Fruit fly (Drosophila melanogaster) whole organism, adult: Measurements from ENCODE around the gene S.

Experiments
- CG11617 ChIP-seq: fragments of 200-800 bp; sonication (Bioruptor generic); optimal IDR thresholded peaks from 2 replicates; lab custom pipeline; 2017; ENCODE audit warnings: mild to moderate bottlenecking, missing biosample characterization, missing genetic modification reagents, missing genetic modification characterization
- CG12768 ChIP-seq: fragments of 200-800 bp; sonication (Bioruptor generic); optimal IDR thresholded peaks from 2 replicates; lab custom pipeline; 2017; ENCODE audit warnings: missing biosample characterization, missing genetic modification characterization, mild to moderate bottlenecking, moderate library complexity, missing genetic modification reagents
- CG14711 ChIP-seq: fragments of 200-800 bp; sonication (Bioruptor generic); optimal IDR thresholded peaks from 2 replicates; lab custom pipeline; 2018; ENCODE audit warnings: missing biosample characterization, mild to moderate bottlenecking, missing genetic modification characterization, moderate library complexity
- CG1620 ChIP-seq: fragments of 200-800 bp; sonication (Bioruptor generic); optimal IDR thresholded peaks from 2 replicates; lab custom pipeline; 2016; ENCODE audit warnings: missing biosample characterization, missing genetic modification characterization
- CG33017 ChIP-seq: fragments of 200-800 bp; sonication (Bioruptor generic); optimal IDR thresholded peaks from 2 replicates; lab custom pipeline; 2018; ENCODE audit warnings: missing biosample characterization, mild to moderate bottlenecking, missing genetic modification characterization, moderate library complexity
- CG5204 ChIP-seq: fragments of 200-800 bp; sonication (Bioruptor generic); optimal IDR thresholded peaks from 2 replicates; lab custom pipeline; 2016; ENCODE audit warnings: missing biosample characterization, missing genetic modification characterization
- CG7045 ChIP-seq: fragments of 200-800 bp; sonication (Bioruptor generic); optimal IDR thresholded peaks from 2 replicates; lab custom pipeline; 2017; ENCODE audit warnings: missing biosample characterization, mild to moderate bottlenecking, missing genetic modification characterization
- CG7101 ChIP-seq: fragments of 200-800 bp; sonication (Bioruptor generic); optimal IDR thresholded peaks from 2 replicates; lab custom pipeline; 2018; ENCODE audit warnings: missing biosample characterization, mild to moderate bottlenecking, missing genetic modification characterization, moderate library complexity
- Clk ChIP-seq: fragments of 200-800 bp; sonication (Bioruptor generic); optimal IDR thresholded peaks from 2 replicates; lab custom pipeline; 2017; ENCODE audit warnings: missing biosample characterization, missing genetic modification characterization
- Crg-1 ChIP-seq: fragments of 200-800 bp; sonication (Bioruptor generic); optimal IDR thresholded peaks from 2 replicates; lab custom pipeline; 2016; ENCODE audit warnings: missing biosample characterization, missing genetic modification characterization
- Hr96 ChIP-seq: fragments of 200-800 bp; sonication (Bioruptor generic); optimal IDR thresholded peaks from 2 replicates; lab custom pipeline; 2016; ENCODE audit warnings: missing biosample characterization, missing genetic modification characterization
- Mnt ChIP-seq: fragments of 200-800 bp; sonication (Bioruptor generic); optimal IDR thresholded peaks from 2 replicates; lab custom pipeline; 2016; ENCODE audit warnings: missing biosample characterization, mild to moderate bottlenecking, missing genetic modification characterization
- bab1 ChIP-seq: fragments of 200-800 bp; sonication (Bioruptor generic); optimal IDR thresholded peaks from 3 replicates; lab custom pipeline; 2019; ENCODE audit warnings: missing biosample characterization, mild to moderate bottlenecking, missing genetic modification characterization, moderate library complexity
- cic ChIP-seq: fragments of 200-800 bp; sonication (Bioruptor generic); optimal IDR thresholded peaks from 2 replicates; lab custom pipeline; 2017; ENCODE audit warnings: missing biosample characterization, mild to moderate bottlenecking, missing genetic modification characterization, moderate library complexity
- cnc ChIP-seq, 2 experiments: fragments of >200 bp; optimal IDR thresholded peaks; 2 replicates each; lab custom pipeline; 2017
- kay ChIP-seq: fragments of 200-800 bp; sonication (Bioruptor generic); peaks from one replicate; lab custom pipeline; 2016; ENCODE audit warnings: missing biosample characterization, missing genetic modification characterization, borderline replicate concordance
- ovo ChIP-seq: fragments of 200-800 bp; sonication (Bioruptor generic); optimal IDR thresholded peaks from 2 replicates; lab custom pipeline; 2016; ENCODE audit warnings: missing biosample characterization, missing genetic modification characterization
- pad ChIP-seq: fragments of 200-800 bp; sonication (Bioruptor generic); optimal IDR thresholded peaks from 3 replicates; lab custom pipeline; 2017; ENCODE audit warnings: missing biosample characterization, missing genetic modification characterization, mild to moderate bottlenecking, moderate library complexity, missing genetic modification reagents
- tj ChIP-seq: fragments of 200-800 bp; sonication (Bioruptor generic); optimal IDR thresholded peaks from 3 replicates; lab custom pipeline; 2017; ENCODE audit warnings: missing biosample characterization, mild to moderate bottlenecking, missing genetic modification characterization, moderate library complexity
- toe ChIP-seq: fragments of 200-800 bp; sonication (Bioruptor generic); optimal IDR thresholded peaks from 2 replicates; lab custom pipeline; 2016; ENCODE audit warnings: missing biosample characterization, missing genetic modification characterization

Gene S

DNA sequence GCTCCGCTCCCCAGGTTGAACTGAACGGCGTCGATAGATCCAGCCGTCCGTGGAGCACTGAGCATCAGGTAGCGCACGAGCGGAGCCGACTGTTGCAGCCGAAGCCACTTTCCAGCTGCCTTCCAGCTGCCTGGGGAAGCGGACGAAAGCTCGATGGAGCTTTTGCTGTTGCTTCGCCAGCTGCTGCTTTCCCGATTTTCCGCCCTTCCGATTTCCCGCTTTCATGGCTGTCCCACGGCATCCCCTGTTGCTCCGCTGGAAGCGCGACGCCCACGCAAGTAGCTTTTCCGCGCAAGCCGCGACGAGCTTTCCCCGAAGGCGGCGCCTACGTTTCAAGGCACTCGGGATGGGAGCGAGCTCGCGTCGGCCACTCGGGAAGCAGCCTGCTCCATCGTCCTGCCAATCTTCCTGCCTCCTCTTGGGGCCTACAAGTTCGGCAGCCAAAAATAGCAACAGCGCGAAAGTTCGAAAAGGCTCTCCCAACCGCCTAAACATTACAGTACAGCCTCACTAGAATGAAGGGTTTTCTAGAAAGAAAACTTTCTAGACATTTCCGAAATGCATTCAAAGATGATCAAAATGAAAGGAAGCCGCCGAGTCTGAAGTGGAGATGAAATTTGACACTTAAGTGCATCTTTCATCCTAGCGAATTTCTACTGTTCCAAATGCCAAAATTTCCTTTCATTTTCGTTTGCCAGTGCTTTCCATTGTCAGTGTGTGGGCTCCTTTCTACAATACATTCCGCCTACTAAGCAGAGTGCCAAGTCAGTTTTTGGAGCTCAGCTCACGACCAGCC is 34.2 kb downstream of the S start:
- TF ChIP-seq CG1620 (GFP tag; lab: Kevin White, UChicago) (no peak), Crg-1 (no peak), toe (peak; percentile 4), Mnt (GFP tag; lab: Kevin White, UChicago) (no peak), CG11617 (no peak), CG5204 (peak; percentile 32), CG14711 (no peak), CG12768 (peak; percentile 49), kay (GFP tag; lab: Kevin White, UChicago) (no peak), ovo (GFP tag; lab: Kevin White, UChicago) (no peak), CG33017 (tag; lab: Kevin White, UChicago) (no peak), bab1 (no peak), CG7045 (GFP tag; lab: Kevin White, UChicago) (peak; percentile 36), cic (GFP tag; lab: Kevin White, UChicago) (no peak), pad (GFP tag; lab: Kevin White, UChicago) (peak; percentile 91), Clk (GFP tag; lab: Kevin White, UChicago) (no peak), tj (no peak), cnc (optimal IDR thresholded peaks at IDR 0.05; lab: Kevin White, UChicago) (no peak), CG7101 (tag; lab: Kevin White, UChicago) (peak; percentile 2), Hr96 (peak; percentile 10)

DNA sequence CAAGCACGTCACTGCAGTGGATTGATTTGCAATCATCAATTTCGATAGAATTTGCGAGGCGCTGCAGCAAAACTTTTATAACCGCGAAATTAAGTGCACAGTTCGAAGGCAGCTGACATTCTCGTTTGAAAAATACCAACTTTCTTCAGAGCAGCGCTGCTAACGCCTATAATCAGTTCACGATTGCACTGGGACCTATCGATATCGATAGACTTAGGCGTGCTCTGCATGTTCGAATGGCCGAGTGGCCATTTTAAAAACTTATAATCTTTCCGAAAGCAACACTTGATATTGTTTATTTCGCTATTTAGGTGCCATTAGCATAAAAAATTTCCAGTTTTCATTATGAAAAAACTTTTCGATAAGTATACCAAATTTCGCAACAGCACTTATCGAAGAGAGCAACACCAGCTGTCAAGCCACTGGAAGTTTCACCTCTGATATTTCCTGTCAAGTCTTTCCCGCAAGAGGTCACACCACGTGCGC is 40.8 kb downstream of the S start, which contains the start of gene gNacalpha:
Gene gNacalpha (plus strand): TSS at position 436 of the 486 bp plus-strand sequence.
- TF ChIP-seq CG7101 (tag; lab: Kevin White, UChicago) (no peak), Mnt (GFP tag; lab: Kevin White, UChicago) (no peak), bab1 (no peak), cic (GFP tag; lab: Kevin White, UChicago) (no peak), CG14711 (no peak), Clk (GFP tag; lab: Kevin White, UChicago) (no peak), kay (GFP tag; lab: Kevin White, UChicago) (no peak), CG11617 (no peak)

DNA sequence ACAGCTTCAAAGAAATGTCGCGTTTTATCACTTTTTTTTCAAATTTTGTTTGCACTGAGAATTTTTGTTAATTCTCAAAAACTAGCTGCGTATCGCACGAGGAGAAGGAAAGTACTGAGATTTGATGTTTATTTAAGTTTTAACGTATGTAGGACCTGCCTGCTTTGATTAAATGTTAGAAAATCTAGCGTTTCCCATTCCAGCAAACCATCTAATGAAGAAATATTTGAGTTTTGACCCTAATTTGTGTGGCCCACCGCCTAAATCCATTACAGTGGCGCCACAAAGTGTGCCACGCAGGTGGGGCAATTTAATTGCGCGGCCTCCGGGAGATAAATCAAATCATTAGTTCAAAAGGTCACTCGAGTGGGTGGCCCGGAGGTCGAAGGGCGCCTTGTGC is 50.8 kb downstream of the S start, which contains the start of gene CG4375:
Gene CG4375 (minus strand): TSS at position 101 of the 400 bp plus-strand sequence.
- no peak for TF ChIP-seq cnc (optimal IDR thresholded peaks at IDR 0.05; lab: Kevin White, UChicago)
- no peak for TF ChIP-seq ovo (GFP tag; lab: Kevin White, UChicago)
- no peak for TF ChIP-seq Mnt (GFP tag; lab: Kevin White, UChicago)
- TF ChIP-seq bab1, result no peak
- no peak for TF ChIP-seq CG5204
- TF ChIP-seq kay (GFP tag; lab: Kevin White, UChicago), result no peak
- no peak for TF ChIP-seq CG7101 (tag; lab: Kevin White, UChicago)
- TF ChIP-seq Hr96, result no peak
- TF ChIP-seq Clk (GFP tag; lab: Kevin White, UChicago), result no peak
- TF ChIP-seq CG1620 (GFP tag; lab: Kevin White, UChicago), result no peak
- TF ChIP-seq cic (GFP tag; lab: Kevin White, UChicago), result no peak
- no peak for TF ChIP-seq CG11617
- no peak for TF ChIP-seq toe
- no peak for TF ChIP-seq CG7045 (GFP tag; lab: Kevin White, UChicago)

DNA sequence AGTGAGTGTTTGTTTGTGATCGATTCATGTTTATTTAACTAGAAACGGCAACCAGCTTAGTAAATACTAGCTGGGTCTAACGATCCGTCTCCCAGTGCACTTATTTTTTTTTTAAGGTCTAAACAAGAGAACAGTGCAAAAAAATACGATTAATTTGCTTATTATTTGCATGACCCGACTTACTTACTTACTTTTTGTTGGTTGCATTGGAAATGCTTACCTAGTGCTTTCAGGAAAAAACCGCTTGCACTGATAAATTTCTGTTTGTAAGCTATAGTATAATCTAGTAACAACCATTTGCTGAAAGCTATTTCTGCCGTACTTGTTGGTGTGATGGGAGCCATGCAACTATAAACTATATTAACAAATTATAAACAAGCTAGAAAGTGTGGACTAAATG is 68.7 kb downstream of the S start:
- no peak for TF ChIP-seq CG5204
- no peak for TF ChIP-seq CG11617
- peak; percentile 90 for TF ChIP-seq tj
- TF ChIP-seq Crg-1, result no peak
- no peak for TF ChIP-seq bab1
- no peak for TF ChIP-seq CG7045 (GFP tag; lab: Kevin White, UChicago)

DNA sequence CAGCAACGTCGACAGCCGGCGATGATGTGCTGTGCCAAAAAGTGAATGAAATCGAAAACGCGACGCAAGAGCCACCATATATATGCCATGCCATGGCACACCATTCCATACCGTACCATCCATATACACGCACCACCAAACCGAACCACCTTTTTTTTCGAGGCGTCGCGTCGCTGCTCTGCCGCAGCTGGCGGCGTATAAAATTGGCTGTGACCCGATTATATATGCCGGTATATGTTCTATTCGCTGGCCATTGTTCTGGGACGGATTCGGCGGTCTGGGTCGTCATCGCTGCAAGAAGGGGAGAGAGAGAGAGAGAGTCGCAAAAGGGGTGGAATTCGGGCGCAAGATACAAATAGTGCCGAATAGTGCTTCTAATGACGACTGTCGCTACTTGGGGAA is 69.8 kb downstream of the S start:
- no peak for TF ChIP-seq cnc (optimal IDR thresholded peaks at IDR 0.05; lab: Kevin White, UChicago)
- no peak for TF ChIP-seq CG12768
- no peak for TF ChIP-seq Clk (GFP tag; lab: Kevin White, UChicago)
- no peak for TF ChIP-seq Mnt (GFP tag; lab: Kevin White, UChicago)
- no peak for TF ChIP-seq Crg-1
- no peak for TF ChIP-seq CG14711
- TF ChIP-seq CG1620 (GFP tag; lab: Kevin White, UChicago), result no peak
- TF ChIP-seq CG7045 (GFP tag; lab: Kevin White, UChicago), result no peak
- no peak for TF ChIP-seq Hr96
- no peak for TF ChIP-seq CG5204
- no peak for TF ChIP-seq toe
- TF ChIP-seq pad (GFP tag; lab: Kevin White, UChicago), result no peak
- no peak for TF ChIP-seq ovo (GFP tag; lab: Kevin White, UChicago)
- TF ChIP-seq tj, result no peak
- no peak for TF ChIP-seq CG33017 (tag; lab: Kevin White, UChicago)
- TF ChIP-seq CG11617, result no peak
- TF ChIP-seq bab1, result no peak

DNA sequence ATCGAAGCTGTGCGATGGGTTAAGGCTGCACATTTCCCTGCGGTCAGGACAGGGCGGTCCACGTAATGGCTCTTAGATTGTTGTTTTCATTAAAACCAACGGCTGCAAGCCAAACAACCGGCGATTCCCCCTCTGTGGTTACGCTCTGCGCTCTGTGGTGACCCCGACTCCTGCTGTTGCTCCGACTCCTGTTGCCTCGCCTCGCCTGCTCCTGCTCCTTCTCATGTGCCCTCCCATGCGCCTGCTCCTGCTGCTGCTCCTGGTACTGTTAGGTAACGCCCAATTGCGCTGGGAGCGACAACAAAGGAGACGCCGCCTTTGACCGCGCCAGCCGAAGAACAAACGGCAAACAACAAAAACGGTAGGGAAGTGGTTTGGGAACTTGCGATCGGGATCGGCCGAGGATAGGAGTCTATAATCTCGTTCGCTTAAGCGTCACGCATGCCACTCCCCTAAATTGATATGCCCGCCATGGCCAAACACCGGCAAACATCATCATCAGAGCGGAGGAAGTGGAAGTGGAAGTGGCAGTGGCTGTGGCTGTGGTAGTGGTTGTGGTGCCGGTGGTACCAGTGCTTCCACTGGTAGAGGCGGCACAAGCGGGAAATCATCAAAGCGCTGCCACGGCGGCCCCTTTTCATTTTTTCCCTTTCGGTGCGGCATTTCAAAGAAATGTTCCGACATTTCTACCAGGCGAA is 70.3 kb downstream of the S start:
- TF ChIP-seq CG7045 (GFP tag; lab: Kevin White, UChicago) (no peak), CG12768 (no peak), cic (GFP tag; lab: Kevin White, UChicago) (no peak), cnc (optimal IDR thresholded peaks at IDR 0.05; lab: Kevin White, UChicago) (no peak), Mnt (GFP tag; lab: Kevin White, UChicago) (no peak), Clk (GFP tag; lab: Kevin White, UChicago) (no peak), CG33017 (tag; lab: Kevin White, UChicago) (no peak), CG7101 (tag; lab: Kevin White, UChicago) (no peak), CG1620 (GFP tag; lab: Kevin White, UChicago) (no peak), bab1 (no peak), ovo (GFP tag; lab: Kevin White, UChicago) (no peak)
